Worm (Caenorhabditis elegans): ENCODE measurements around the gene W07G1.7.

DNA sequence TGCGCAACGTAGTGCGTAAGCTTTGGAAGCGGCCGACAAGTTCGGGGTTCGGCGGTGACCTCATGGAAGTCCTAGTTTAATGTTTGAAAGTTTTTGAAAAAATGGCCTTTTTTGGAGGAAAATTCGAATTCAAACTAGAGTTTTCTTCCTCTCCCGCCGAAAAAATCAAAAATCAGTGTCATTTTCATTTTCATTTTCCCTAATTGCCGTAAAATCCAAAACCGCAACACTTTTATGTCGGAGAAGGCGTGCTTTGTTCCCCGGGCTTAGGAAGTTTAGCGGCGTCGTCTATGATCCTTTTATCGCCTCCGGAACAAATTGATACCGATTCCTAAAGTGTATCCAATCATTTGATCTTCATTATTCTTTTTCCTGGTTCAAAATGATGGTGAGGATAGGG, 41.2 kb downstream of the W07G1.7 start, which contains the start of gene mltn-5:
- TF ChIP-seq nhr-77 (tag; optimal IDR thresholded peaks at IDR 0.05) = no peak
- TF ChIP-seq R02D3.7 (tag; optimal IDR thresholded peaks at IDR 0.05) = no peak
- TF ChIP-seq mep-1 (tag; optimal IDR thresholded peaks at IDR 0.05) = no peak
- no peak for TF ChIP-seq mdl-1 (tag; optimal IDR thresholded peaks at IDR 0.05)
- no peak for TF ChIP-seq skn-1 (tag; optimal IDR thresholded peaks at IDR 0.05)
- TF ChIP-seq ZK546.5 (tag; optimal IDR thresholded peaks at IDR 0.05) = no peak
- TF ChIP-seq pha-4 (GFP tag; IDR thresholded peaks at IDR 0.05) = no peak
- no peak for TF ChIP-seq pha-4 (tag; optimal IDR thresholded peaks at IDR 0.05)
- TF ChIP-seq F49E8.2 (tag; optimal IDR thresholded peaks at IDR 0.05; ENCODE audit: borderline replicate concordance) = no peak
- TF ChIP-seq tag-97 (GFP tag; IDR thresholded peaks at IDR 0.05) = no peak
- no peak for TF ChIP-seq unc-130 (GFP tag; optimal IDR thresholded peaks at IDR 0.05)

All from whole organism, L4 larva.